Fruit fly (Drosophila melanogaster): Measurements from ENCODE around the gene upd3.

dm6 chrX:18259984-18260550, 17.0 kb upstream of the upd3 start:
- TF ChIP-seq Lpt (GFP tag; optimal IDR thresholded peaks at IDR 0.05), result no peak
- TF ChIP-seq CkIIα-i1 (GFP tag; IDR thresholded peaks at IDR 0.05), result no peak
- no peak for TF ChIP-seq fru (optimal IDR thresholded peaks at IDR 0.05)
